Fruit fly (Drosophila melanogaster): ENCODE results near the gene CG8840.

Gene CG8840

DNA sequence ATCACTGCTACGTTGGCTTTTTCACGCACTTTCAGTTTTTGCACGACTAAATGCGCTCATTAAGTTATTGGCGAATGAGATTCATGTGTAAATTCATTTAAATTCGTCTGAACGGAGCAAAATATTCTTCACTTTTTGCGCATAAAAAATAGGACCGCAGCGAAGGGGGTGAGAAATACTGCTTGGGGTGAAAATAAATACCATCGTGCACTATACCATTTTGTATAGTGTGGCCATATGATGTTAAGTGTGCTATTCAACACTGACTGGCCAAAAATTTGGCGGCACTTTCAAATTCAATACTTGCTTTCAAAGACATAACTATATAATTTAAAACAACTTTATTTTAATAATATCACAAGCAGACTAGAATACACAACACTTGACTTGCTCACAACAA, 37.1 kb upstream of the CG8840 start, which contains the start of gene GramD1B (continued):
- TF ChIP-seq Lhr (GFP tag; optimal IDR thresholded peaks at IDR 0.05) (peak; percentile 47), ranshi (GFP tag; IDR thresholded peaks at IDR 0.05) (0 out of 2 replicates have a peak, but pooled peaks have one; percentile 6), exex (tag; optimal IDR thresholded peaks at IDR 0.05) (peak; percentile 6), Fer1 (GFP tag; optimal IDR thresholded peaks at IDR 0.05) (peak; percentile 51), MESR4 (GFP tag; optimal IDR thresholded peaks at IDR 0.05) (peak; percentile 89), CG7987 (GFP tag; optimal IDR thresholded peaks at IDR 0.05) (peak; percentile 25), CG2712 (tag; optimal IDR thresholded peaks at IDR 0.05) (peak; percentile 20), Xbp1 (GFP tag; optimal IDR thresholded peaks at IDR 0.05) (no peak), zen2 (GFP tag; IDR thresholded peaks at IDR 0.05; ENCODE audit: partially characterized antibody) (peak; percentile 43; the same call in 1 of the 3 replicates), Hr51 (GFP tag; optimal IDR thresholded peaks at IDR 0.05) (no peak), CG4360 (GFP tag; IDR thresholded peaks at IDR 0.05) (no peak), HmgD (GFP tag; optimal IDR thresholded peaks at IDR 0.05) (peak; percentile 13), hbn (GFP tag; IDR thresholded peaks at IDR 0.05; ENCODE audit: partially characterized antibody) (peak; percentile 29; the same call in 1 of the 2 replicates), CG15514 (GFP tag; optimal IDR thresholded peaks at IDR 0.05) (peak; percentile 61), gfzf (GFP tag; optimal IDR thresholded peaks at IDR 0.05) (peak; percentile 92), run (tag; optimal IDR thresholded peaks at IDR 0.05) (no peak), CG3995 (GFP tag; optimal IDR thresholded peaks at IDR 0.05) (peak; percentile 72), CG13624 (GFP tag; optimal IDR thresholded peaks at IDR 0.05) (peak; percentile 24), lbe (GFP tag; optimal IDR thresholded peaks at IDR 0.05) (peak; percentile 16), Bdp1 (GFP tag; optimal IDR thresholded peaks at IDR 0.05) (no peak), CG6791 (GFP tag; IDR thresholded peaks at IDR 0.05; ENCODE audit: partially characterized antibody) (0 out of 3 replicates have a peak, but pooled peaks have one; percentile 38), stwl (tag; optimal IDR thresholded peaks at IDR 0.05) (peak; percentile 97), chn (GFP tag; optimal IDR thresholded peaks at IDR 0.05) (peak; percentile 26), CG9215 (GFP tag; IDR thresholded peaks at IDR 0.05) (no peak), CG18599 (GFP tag; optimal IDR thresholded peaks at IDR 0.05) (no peak), CG1233 (GFP tag; optimal IDR thresholded peaks at IDR 0.05) (no peak), Dek (tag; optimal IDR thresholded peaks at IDR 0.05) (peak; percentile 3), D (optimal IDR thresholded peaks at IDR 0.05) (no peak), D (GFP tag; optimal IDR thresholded peaks at IDR 0.05) (no peak), vfl (GFP tag; optimal IDR thresholded peaks at IDR 0.05) (no peak), CG18262 (tag; optimal IDR thresholded peaks at IDR 0.05) (peak; percentile 11), sug (tag; optimal IDR thresholded peaks at IDR 0.05) (peak; percentile 32), Dip2 (GFP tag; IDR thresholded peaks at IDR 0.05) (no peak), sna (GFP tag; IDR thresholded peaks at IDR 0.05; ENCODE audit: partially characterized antibody) (no peak), Opbp (GFP tag; IDR thresholded peaks at IDR 0.05; ENCODE audit: partially characterized antibody) (peak; percentile 44; the same call in 1 of the 3 replicates), CG17829 (tag; optimal IDR thresholded peaks at IDR 0.05) (peak; percentile 36), Bgb (GFP tag; IDR thresholded peaks at IDR 0.05; ENCODE audit: partially characterized antibody) (peak; percentile 50), Side (GFP tag; optimal IDR thresholded peaks at IDR 0.05) (peak; percentile 6), CG8765 (GFP tag; IDR thresholded peaks at IDR 0.05) (no peak), CG8924 (tag; optimal IDR thresholded peaks at IDR 0.05) (peak; percentile 51), CG1603 (tag; optimal IDR thresholded peaks at IDR 0.05) (peak; percentile 78), CG13894 (tag; optimal IDR thresholded peaks at IDR 0.05) (no peak), Meics (GFP tag; optimal IDR thresholded peaks at IDR 0.05) (peak; percentile 15), CoRest (tag; optimal IDR thresholded peaks at IDR 0.05) (peak; percentile 18), CG7271 (tag; optimal IDR thresholded peaks at IDR 0.05) (no peak), CG14710 (tag; optimal IDR thresholded peaks at IDR 0.05) (peak; percentile 40), sr (GFP tag; IDR thresholded peaks at IDR 0.05) (no peak), az2 (GFP tag; optimal IDR thresholded peaks at IDR 0.05) (no peak), CG11504 (tag; optimal IDR thresholded peaks at IDR 0.05) (peak; percentile 6)

All from whole organism, embryonic.